Fruit fly (Drosophila melanogaster) whole organism, embryonic: Measurements from ENCODE around the gene CG34461.

Source experiments
- Asciz ChIP-seq: fragments of 200-800 bp; sonication (Bioruptor generic); optimal IDR thresholded peaks from 2 replicates; lab custom pipeline; 2017; ENCODE audit warnings: missing biosample characterization, mild to moderate bottlenecking, missing genetic modification characterization, missing genetic modification reagents
- Atf-2 ChIP-seq: fragments of 200-800 bp; sonication (Bioruptor generic); optimal IDR thresholded peaks from 2 replicates; lab custom pipeline; 2016; ENCODE audit warnings: missing biosample characterization, missing genetic modification characterization
- Awh ChIP-seq: fragments of 200-800 bp; sonication (Bioruptor generic); IDR thresholded peaks from 2 replicates; pipeline ENCODE4, ENCODE4 v1.3.6; 2022; ENCODE audit warnings: missing biosample characterization, missing genetic modification characterization
- CG10654 ChIP-seq: fragments of 200-800 bp; sonication (Bioruptor generic); optimal IDR thresholded peaks from 2 replicates; lab custom pipeline; 2016; ENCODE audit warnings: missing biosample characterization, missing genetic modification characterization
- CG11695 ChIP-seq: fragments of 200-800 bp; sonication (Bioruptor generic); IDR thresholded peaks from 3 replicates; pipeline ENCODE4 v1.3.6; 2022; ENCODE audit warnings: missing biosample characterization, missing genetic modification characterization
- CG11696 ChIP-seq: fragments of 200-800 bp; sonication (Bioruptor generic); IDR thresholded peaks from 2 replicates; pipeline ENCODE4 v1.3.6; 2022; ENCODE audit warnings: missing biosample characterization, missing genetic modification characterization
- CG1792 ChIP-seq: fragments of 200-800 bp; sonication (Bioruptor generic); optimal IDR thresholded peaks from 2 replicates; lab custom pipeline; 2016; ENCODE audit warnings: missing biosample characterization, missing genetic modification characterization
- CG2678 ChIP-seq: fragments of 200-800 bp; sonication (Bioruptor generic); optimal IDR thresholded peaks from 3 replicates; lab custom pipeline; 2019; ENCODE audit warnings: missing biosample characterization, mild to moderate bottlenecking, missing genetic modification characterization, moderate library complexity
- CG2712 ChIP-seq: fragments of 200-800 bp; optimal IDR thresholded peaks from 3 replicates; lab custom pipeline; 2019; ENCODE audit warnings: missing biosample characterization, mild to moderate bottlenecking, missing genetic modification characterization, moderate library complexity
- CG43689 ChIP-seq: fragments of 200-800 bp; sonication (Bioruptor generic); IDR thresholded peaks from 2 replicates; pipeline ENCODE4 v1.3.6; 2022; ENCODE audit warnings: missing biosample characterization, missing genetic modification characterization
- CG6175 ChIP-seq: fragments of 200-800 bp; sonication (Bioruptor generic); IDR thresholded peaks from 3 replicates; pipeline ENCODE4 v1.3.6; 2022; ENCODE audit warnings: missing biosample characterization, missing genetic modification characterization
- CG8924 ChIP-seq: fragments of 200-800 bp; optimal IDR thresholded peaks from 3 replicates; lab custom pipeline; 2019; ENCODE audit warnings: missing biosample characterization, mild to moderate bottlenecking, missing genetic modification characterization, moderate library complexity
- CG9609 ChIP-seq: fragments of 200-800 bp; sonication (Bioruptor generic); optimal IDR thresholded peaks from 3 replicates; lab custom pipeline; 2016; ENCODE audit warnings: missing biosample characterization, missing genetic modification characterization
- Dbx ChIP-seq: fragments of 200-800 bp; sonication (Bioruptor generic); IDR thresholded peaks from 3 replicates; pipeline ENCODE4 v1.3.6; 2022; ENCODE audit warnings: missing biosample characterization, missing genetic modification characterization
- Hmx ChIP-seq: fragments of 200-800 bp; sonication (Bioruptor generic); optimal IDR thresholded peaks from 2 replicates; lab custom pipeline; 2016; ENCODE audit warnings: missing biosample characterization, missing genetic modification characterization
- Kr ChIP-seq: fragments of 200-800 bp; sonication (Bioruptor generic); optimal IDR thresholded peaks from 2 replicates; lab custom pipeline; 2017; ENCODE audit warnings: missing biosample characterization, mild to moderate bottlenecking, missing genetic modification characterization
- Med ChIP-seq: fragments of 200-800 bp; sonication (Bioruptor generic); peaks from one replicate; lab custom pipeline; 2016; ENCODE audit warnings: missing biosample characterization, missing genetic modification characterization, mild to moderate bottlenecking, inconsistent platforms, moderate library complexity
- Neu2 ChIP-seq: fragments of 200-800 bp; sonication (Bioruptor generic); optimal IDR thresholded peaks from 3 replicates; lab custom pipeline; 2016; ENCODE audit warnings: missing biosample characterization, missing genetic modification characterization, borderline replicate concordance
- Oli ChIP-seq: fragments of 200-800 bp; sonication (Bioruptor generic); optimal IDR thresholded peaks from 2 replicates; lab custom pipeline; 2018; ENCODE audit warnings: missing biosample characterization, mild to moderate bottlenecking, missing genetic modification characterization, moderate library complexity
- Side ChIP-seq: fragments of 200-800 bp; sonication (Bioruptor generic); optimal IDR thresholded peaks from 2 replicates; lab custom pipeline; 2016; ENCODE audit warnings: missing biosample characterization, missing genetic modification characterization
- Sox100B ChIP-seq: fragments of 200-800 bp; sonication (Bioruptor generic); optimal IDR thresholded peaks from 3 replicates; lab custom pipeline; 2018; ENCODE audit warnings: missing biosample characterization, mild to moderate bottlenecking, missing genetic modification characterization
- TFAM ChIP-seq: fragments of 200-800 bp; sonication (Bioruptor generic); optimal IDR thresholded peaks from 2 replicates; lab custom pipeline; 2017; ENCODE audit warnings: missing biosample characterization, missing genetic modification characterization, inconsistent platforms
- Taf1 ChIP-seq: fragments of 200-800 bp; sonication (Bioruptor generic); IDR thresholded peaks from 2 replicates; pipeline ENCODE4 v1.3.6; 2022; ENCODE audit warnings: missing biosample characterization, missing genetic modification characterization
- Vsx1 ChIP-seq: fragments of 200-800 bp; sonication (Bioruptor generic); optimal IDR thresholded peaks from 2 replicates; lab custom pipeline; 2017; ENCODE audit warnings: missing biosample characterization, mild to moderate bottlenecking, missing genetic modification characterization, missing genetic modification reagents
- abd-A ChIP-seq: fragments of 200-800 bp; sonication (Bioruptor generic); optimal IDR thresholded peaks from 3 replicates; lab custom pipeline; 2019; ENCODE audit warnings: missing biosample characterization, mild to moderate bottlenecking, missing genetic modification characterization, moderate library complexity
- az2 ChIP-seq: fragments of 200-800 bp; sonication (Bioruptor generic); optimal IDR thresholded peaks from 3 replicates; lab custom pipeline; 2016; ENCODE audit warnings: missing biosample characterization, missing genetic modification characterization
- btn ChIP-seq: fragments of 200-800 bp; sonication (Bioruptor generic); optimal IDR thresholded peaks from 2 replicates; lab custom pipeline; 2016; ENCODE audit warnings: missing biosample characterization, missing genetic modification characterization
- cas ChIP-seq: fragments of 200-800 bp; sonication (Bioruptor generic); IDR thresholded peaks from 2 replicates; pipeline ENCODE4 v1.3.6; 2022; ENCODE audit warnings: missing biosample characterization, missing genetic modification characterization
- dan ChIP-seq: fragments of 200-800 bp; sonication (Bioruptor generic); IDR thresholded peaks from 2 replicates; pipeline ENCODE4 v1.3.6; 2022; ENCODE audit warnings: missing biosample characterization, missing genetic modification characterization
- danr ChIP-seq: fragments of 200-800 bp; sonication (Bioruptor generic); IDR thresholded peaks from 2 replicates; pipeline ENCODE4 v1.3.6; 2022; ENCODE audit warnings: missing biosample characterization, missing genetic modification characterization
- dmrt99B ChIP-seq: fragments of 200-800 bp; sonication (Bioruptor generic); optimal IDR thresholded peaks from 2 replicates; lab custom pipeline; 2018; ENCODE audit warnings: missing biosample characterization, mild to moderate bottlenecking, missing genetic modification characterization, moderate library complexity
- ewg ChIP-seq: fragments of 200-800 bp; sonication (Bioruptor generic); optimal IDR thresholded peaks from 3 replicates; lab custom pipeline; 2017; ENCODE audit warnings: mild to moderate bottlenecking, missing biosample characterization, missing genetic modification reagents, missing genetic modification characterization
- fd102C ChIP-seq: fragments of 200-800 bp; sonication (Bioruptor generic); optimal IDR thresholded peaks from 2 replicates; lab custom pipeline; 2018; ENCODE audit warnings: missing biosample characterization, mild to moderate bottlenecking, missing genetic modification characterization, moderate library complexity
- fd96Cb ChIP-seq: fragments of 200-800 bp; sonication (Bioruptor generic); optimal IDR thresholded peaks from 2 replicates; lab custom pipeline; 2018; ENCODE audit warnings: missing biosample characterization, mild to moderate bottlenecking, missing genetic modification characterization, moderate library complexity
- gcm ChIP-seq: fragments of 200-800 bp; sonication (Bioruptor generic); optimal IDR thresholded peaks from 2 replicates; lab custom pipeline; 2019; ENCODE audit warnings: missing biosample characterization, mild to moderate bottlenecking, missing genetic modification characterization, moderate library complexity
- gem ChIP-seq: fragments of 200-800 bp; sonication (Bioruptor generic); optimal IDR thresholded peaks from 2 replicates; lab custom pipeline; 2019; ENCODE audit warnings: missing biosample characterization, mild to moderate bottlenecking, missing genetic modification characterization, moderate library complexity
- her ChIP-seq: fragments of 200-800 bp; sonication (Bioruptor generic); optimal IDR thresholded peaks from 2 replicates; lab custom pipeline; 2016; ENCODE audit warnings: missing biosample characterization, missing genetic modification characterization
- jing ChIP-seq: fragments of 200-800 bp; sonication (Bioruptor generic); optimal IDR thresholded peaks from 2 replicates; lab custom pipeline; 2018; ENCODE audit warnings: missing biosample characterization, mild to moderate bottlenecking, missing genetic modification characterization
- jumu ChIP-seq: fragments of 200-800 bp; sonication (Bioruptor generic); optimal IDR thresholded peaks from 3 replicates; lab custom pipeline; 2016; ENCODE audit warnings: missing biosample characterization, missing genetic modification characterization
- lab ChIP-seq: fragments of 200-800 bp; sonication (Bioruptor generic); optimal IDR thresholded peaks from 3 replicates; lab custom pipeline; 2017; ENCODE audit warnings: missing biosample characterization, missing genetic modification characterization, mild to moderate bottlenecking, moderate library complexity, missing genetic modification reagents
- lilli ChIP-seq: fragments of 200-800 bp; sonication (Bioruptor generic); optimal IDR thresholded peaks from 3 replicates; lab custom pipeline; 2016; ENCODE audit warnings: missing biosample characterization, missing genetic modification characterization
- luna ChIP-seq: fragments of 200-800 bp; sonication (Bioruptor generic); optimal IDR thresholded peaks from 2 replicates; lab custom pipeline; 2016; ENCODE audit warnings: missing biosample characterization, missing genetic modification characterization
- pros ChIP-seq: fragments of 200-800 bp; sonication (Bioruptor generic); optimal IDR thresholded peaks from 3 replicates; lab custom pipeline; 2019; ENCODE audit warnings: missing biosample characterization, mild to moderate bottlenecking, missing genetic modification characterization, moderate library complexity
- sc ChIP-seq, 3 experiments: fragments of >200 bp in 2 of 3; fragments of 200-800 bp in 1 of 3; sonication (Bioruptor generic) in 1 of 3; optimal IDR thresholded peaks; 2 replicates in 2 of 3; 3 replicates in 1 of 3; lab custom pipeline; 2017; ENCODE audit warnings: mild to moderate bottlenecking in 1 of 3, missing biosample characterization in 1 of 3, missing genetic modification characterization in 1 of 3, missing genetic modification reagents in 1 of 3
- shn ChIP-seq: fragments of 200-800 bp; sonication (Bioruptor generic); optimal IDR thresholded peaks from 3 replicates; lab custom pipeline; 2016; ENCODE audit warnings: missing biosample characterization, missing genetic modification characterization
- slbo ChIP-seq: fragments of 200-800 bp; sonication (Bioruptor generic); IDR thresholded peaks from 2 replicates; pipeline ENCODE4 v1.3.6; 2022; ENCODE audit warnings: missing biosample characterization, missing genetic modification characterization
- tgo ChIP-seq: fragments of 200-800 bp; sonication (Bioruptor generic); IDR thresholded peaks from 3 replicates; pipeline ENCODE4 v1.3.6; 2022; ENCODE audit warnings: missing biosample characterization, missing genetic modification characterization
- tio ChIP-seq: fragments of 200-800 bp; sonication (Bioruptor generic); optimal IDR thresholded peaks from 2 replicates; lab custom pipeline; 2017; ENCODE audit warnings: missing biosample characterization, missing genetic modification characterization, inconsistent platforms
- twi ChIP-seq: fragments of 200-800 bp; optimal IDR thresholded peaks from 2 replicates; lab custom pipeline; 2019; ENCODE audit warnings: missing biosample characterization, mild to moderate bottlenecking, missing genetic modification characterization, moderate library complexity

Gene CG34461

dm6 chr3L:8315141-8315816 lies 10.4 kb upstream of the CG34461 start, which contains the start of gene Cpsf6 (continued):
- TF ChIP-seq Dbx (0 out of 3 replicates have a peak, but pooled peaks have one; percentile 51), Atf-2 (GFP tag; lab: Kevin White, UChicago) (no peak), Oli (tag; lab: Kevin White, UChicago) (peak; percentile 39), CG8924 (tag; lab: Kevin White, UChicago) (peak; percentile 66), luna (GFP tag; lab: Kevin White, UChicago) (no peak), gcm (GFP tag; lab: Kevin White, UChicago) (no peak), cas (peak; percentile 54; the same call in 1 of the 2 replicates), CG2678 (tag; lab: Kevin White, UChicago) (peak; percentile 68), her (GFP tag; lab: Kevin White, UChicago) (no peak), Taf1 (no peak), tio (GFP tag; lab: Kevin White, UChicago) (peak; percentile 20), tgo (GFP tag; lab: Robert Waterston, UW) (peak; percentile 61; the same call in 2 of the 3 replicates), CG9609 (peak; percentile 31), CG10654 (GFP tag; lab: Kevin White, UChicago) (peak; percentile 36), jing (no peak), twi (tag; lab: Kevin White, UChicago) (no peak), Asciz (no peak), ewg (GFP tag; lab: Kevin White, UChicago) (peak; percentile 19), CG2712 (peak; percentile 78), Sox100B (GFP tag; lab: Kevin White, UChicago) (peak; percentile 35), CG6175 (GFP tag; lab: Robert Waterston, UW) (no peak), dmrt99B (tag; lab: Kevin White, UChicago) (peak; percentile 41), Hmx (GFP tag; lab: Kevin White, UChicago) (peak; percentile 30), az2 (GFP tag; lab: Kevin White, UChicago) (peak; percentile 74), gem (tag; lab: Kevin White, UChicago) (peak; percentile 79), slbo (GFP tag; lab: Robert Waterston, UW) (peak; percentile 80), fd96Cb (tag; lab: Kevin White, UChicago) (peak; percentile 52), CG1792 (GFP tag; lab: Kevin White, UChicago) (no peak), Kr (no peak), lilli (GFP tag; lab: Kevin White, UChicago) (peak; percentile 67), Awh (GFP tag; lab: Robert Waterston, UW) (peak; percentile 54; the same call in 1 of the 2 replicates), CG11695 (peak; percentile 60; the same call in 2 of the 3 replicates), pros (peak; percentile 60), TFAM (GFP tag; lab: Kevin White, UChicago) (no peak), CG43689 (GFP tag; lab: Robert Waterston, UW) (no peak), lab (peak; percentile 63), fd102C (GFP tag; lab: Kevin White, UChicago) (peak; percentile 5), dan (GFP tag; lab: Robert Waterston, UW) (no peak), abd-A (tag; lab: Kevin White, UChicago) (no peak), Neu2 (GFP tag; lab: Kevin White, UChicago) (no peak), Side (GFP tag; lab: Kevin White, UChicago) (no peak), Vsx1 (GFP tag; lab: Kevin White, UChicago) (peak; percentile 8), sc (optimal IDR thresholded peaks at IDR 0.05; lab: Kevin White, UChicago) (no peak), sc (GFP tag; optimal IDR thresholded peaks at IDR 0.05; lab: Kevin White, UChicago) (no peak), CG11696 (GFP tag; lab: Robert Waterston, UW) (no peak), shn (GFP tag; lab: Kevin White, UChicago) (no peak), jumu (GFP tag; lab: Kevin White, UChicago) (no peak), Med (peak; percentile 50), danr (GFP tag; lab: Robert Waterston, UW) (no peak), btn (GFP tag; lab: Kevin White, UChicago) (no peak)
